Fruit fly (Drosophila melanogaster): ENCODE results near the gene CG10920.
A peak's percentile ranks its signal among the peaks of the same experiment; 100 is the strongest.

The CG10920 gene

dm6 chrX:7893411-7894122 is 39.5 kb upstream of the CG10920 start, which contains the start of the genes CG45089, ND-MNLL and p115 (continued):
- TF ChIP-seq CG18599 (GFP tag; optimal IDR thresholded peaks at IDR 0.05) (peak; percentile 51), scrt (GFP tag; optimal IDR thresholded peaks at IDR 0.05) (peak; percentile 25), CG1792 (GFP tag; optimal IDR thresholded peaks at IDR 0.05) (no peak), gce (GFP tag; IDR thresholded peaks at IDR 0.05) (no peak), CG33557 (GFP tag; optimal IDR thresholded peaks at IDR 0.05) (peak; percentile 29), CG8290 (GFP tag; optimal IDR thresholded peaks at IDR 0.05) (peak; percentile 70), CG8290 (tag; optimal IDR thresholded peaks at IDR 0.05) (no peak), cas (GFP tag; IDR thresholded peaks at IDR 0.05) (peak; percentile 55; the same call in 1 of the 2 replicates), otp (GFP tag; IDR thresholded peaks at IDR 0.05) (no peak), Dek (tag; optimal IDR thresholded peaks at IDR 0.05) (peak; percentile 48), CG8765 (GFP tag; IDR thresholded peaks at IDR 0.05) (no peak), HmgZ (tag; optimal IDR thresholded peaks at IDR 0.05) (peak; percentile 55), CG10431 (GFP tag; optimal IDR thresholded peaks at IDR 0.05) (no peak), hkb (optimal IDR thresholded peaks at IDR 0.05) (no peak), hkb (GFP tag; IDR thresholded peaks at IDR 0.05) (peak; percentile 49), CG12071 (GFP tag; optimal IDR thresholded peaks at IDR 0.05) (no peak), CG2129 (GFP tag; IDR thresholded peaks at IDR 0.05; ENCODE audit: partially characterized antibody) (peak; percentile 32), CG13123 (GFP tag; optimal IDR thresholded peaks at IDR 0.05) (no peak), sug (tag; optimal IDR thresholded peaks at IDR 0.05) (peak; percentile 65), CG11085 (GFP tag; IDR thresholded peaks at IDR 0.05) (0 out of 2 replicates have a peak, but pooled peaks have one; percentile 11), CG4404 (GFP tag; IDR thresholded peaks at IDR 0.05) (0 out of 2 replicates have a peak, but pooled peaks have one; percentile 28), salm (tag; optimal IDR thresholded peaks at IDR 0.05) (no peak), slbo (GFP tag; IDR thresholded peaks at IDR 0.05) (peak; percentile 73), nerfin-1 (tag; optimal IDR thresholded peaks at IDR 0.05) (peak; percentile 41), sqz (GFP tag; optimal IDR thresholded peaks at IDR 0.05) (no peak), Atf-2 (GFP tag; optimal IDR thresholded peaks at IDR 0.05) (no peak), CG43689 (GFP tag; IDR thresholded peaks at IDR 0.05) (no peak), CG12744 (GFP tag; optimal IDR thresholded peaks at IDR 0.05) (no peak), cad (GFP tag; optimal IDR thresholded peaks at IDR 0.05) (no peak), Ets97D (GFP tag; optimal IDR thresholded peaks at IDR 0.05) (peak; percentile 44), row (GFP tag; IDR thresholded peaks at IDR 0.05) (peak; percentile 86), psq (GFP tag; optimal IDR thresholded peaks at IDR 0.05) (no peak), CG31224 (GFP tag; IDR thresholded peaks at IDR 0.05) (no peak), CG9437 (GFP tag; optimal IDR thresholded peaks at IDR 0.05) (peak; percentile 84), Optix (GFP tag; IDR thresholded peaks at IDR 0.05) (0 out of 3 replicates have a peak, but pooled peaks have one; percentile 18), Rfx (GFP tag; IDR thresholded peaks at IDR 0.05) (peak; percentile 71; the same call in 1 of the 2 replicates), Dll (GFP tag; IDR thresholded peaks at IDR 0.05; ENCODE audit: partially characterized antibody) (peak; percentile 83), ro (GFP tag; IDR thresholded peaks at IDR 0.05) (no peak), Xrp1 (GFP tag; IDR thresholded peaks at IDR 0.05) (peak; percentile 57; the same call in 1 of the 2 replicates), CG10543 (GFP tag; optimal IDR thresholded peaks at IDR 0.05) (peak; percentile 50), odd (GFP tag; optimal IDR thresholded peaks at IDR 0.05) (no peak), grn (GFP tag; optimal IDR thresholded peaks at IDR 0.05) (no peak), NK7.1 (GFP tag; optimal IDR thresholded peaks at IDR 0.05) (no peak), Sry-δ (GFP tag; optimal IDR thresholded peaks at IDR 0.05) (peak; percentile 78), CG17186 (GFP tag; optimal IDR thresholded peaks at IDR 0.05) (peak; percentile 8), jigr1 (GFP tag; IDR thresholded peaks at IDR 0.05) (no peak; the same call in 2 of the 3 replicates), Asciz (GFP tag; optimal IDR thresholded peaks at IDR 0.05) (no peak), CG31365 (tag; optimal IDR thresholded peaks at IDR 0.05) (no peak), tup (GFP tag; optimal IDR thresholded peaks at IDR 0.05) (peak; percentile 31), tx (GFP tag; optimal IDR thresholded peaks at IDR 0.05) (no peak), CG4854 (GFP tag; optimal IDR thresholded peaks at IDR 0.05) (no peak)
